Worm (Caenorhabditis elegans) whole organism, L4 larva: ENCODE results near the gene C03B1.4.

Source experiments
- R02D3.7 ChIP-seq: fragments of 150-350 bp; sonication (generic microtip); optimal IDR thresholded peaks from 3 replicates; lab custom pipeline; 2014; ENCODE audit warnings: missing biosample characterization, missing genetic modification characterization
- T26A8.4 ChIP-seq: fragments of 200-800 bp; sonication (Bioruptor generic); IDR thresholded peaks from 2 replicates; pipeline ENCODE4 v1.3.6; 2022; ENCODE audit warnings: missing genetic modification characterization, missing compliant biosample characterization
- jun-1 ChIP-seq: fragments of 150-350 bp; optimal IDR thresholded peaks from 2 replicates; lab custom pipeline; 2014; ENCODE audit warnings: missing biosample characterization, missing genetic modification reagents, missing genetic modification characterization
- lim-7 ChIP-seq: fragments of 200-800 bp; sonication (Bioruptor generic); IDR thresholded peaks from 2 replicates; pipeline ENCODE4 v1.3.6; 2022; ENCODE audit warnings: missing genetic modification characterization, missing compliant biosample characterization
- madf-9 ChIP-seq: fragments of 200-800 bp; sonication (Bioruptor generic); conservative IDR thresholded peaks from 2 replicates; pipeline ENCODE4 v1.3.6; 2022; ENCODE audit warnings: missing genetic modification reagents, missing genetic modification characterization, missing compliant biosample characterization
- nhr-10 ChIP-seq: fragments of 150-350 bp; optimal IDR thresholded peaks from 2 replicates; lab custom pipeline; 2014; ENCODE audit warnings: missing biosample characterization, missing genetic modification characterization
- nhr-6 ChIP-seq: fragments of 150-350 bp; optimal IDR thresholded peaks from 2 replicates; lab custom pipeline; 2014; ENCODE audit warnings: missing biosample characterization, missing genetic modification characterization
- set-16 ChIP-seq: fragments of 200-800 bp; sonication (Bioruptor generic); IDR thresholded peaks from 2 replicates; pipeline ENCODE4 v1.3.6; 2022; ENCODE audit warnings: missing genetic modification reagents, missing genetic modification characterization, missing compliant biosample characterization
- unc-62 ChIP-seq, 3 experiments: fragments of 150-350 bp in 1 of 3; sonication (generic microtip); optimal IDR thresholded peaks in 2 of 3; peaks in 1 of 3; 1 replicate in 1 of 3; 2 replicates in 2 of 3; lab custom pipeline; 2014 to 2017; ENCODE audit warnings: missing biosample characterization in 3 of 3, missing genetic modification characterization in 3 of 3, missing genetic modification reagents in 3 of 3, missing genotype in 1 of 3

- TF ChIP-seq madf-9 = no peak
- TF ChIP-seq set-16 = no peak
- no peak for TF ChIP-seq nhr-6 (tag; lab: Kevin White, UChicago)
- TF ChIP-seq jun-1 (tag; lab: Kevin White, UChicago) = no peak
- TF ChIP-seq T26A8.4 (GFP tag; lab: Robert Waterston, UW) = no peak
- TF ChIP-seq unc-62 (GFP tag; optimal IDR thresholded peaks at IDR 0.05 in 1 of 2; lab: Kevin White, UChicago) = no peak
- no peak for TF ChIP-seq unc-62 (tag; optimal IDR thresholded peaks at IDR 0.05; lab: Kevin White, UChicago)
- no peak for TF ChIP-seq lim-7 (GFP tag; lab: Robert Waterston, UW)
- no peak for TF ChIP-seq nhr-10
- TF ChIP-seq R02D3.7 (tag; lab: Kevin White, UChicago) = no peak
Measured at ce11 chrX:6337338-6337737, 27.0 kb upstream of the C03B1.4 start.
